Fruit fly (Drosophila melanogaster): ENCODE results near the gene CG14546.

Gene CG14546

DNA sequence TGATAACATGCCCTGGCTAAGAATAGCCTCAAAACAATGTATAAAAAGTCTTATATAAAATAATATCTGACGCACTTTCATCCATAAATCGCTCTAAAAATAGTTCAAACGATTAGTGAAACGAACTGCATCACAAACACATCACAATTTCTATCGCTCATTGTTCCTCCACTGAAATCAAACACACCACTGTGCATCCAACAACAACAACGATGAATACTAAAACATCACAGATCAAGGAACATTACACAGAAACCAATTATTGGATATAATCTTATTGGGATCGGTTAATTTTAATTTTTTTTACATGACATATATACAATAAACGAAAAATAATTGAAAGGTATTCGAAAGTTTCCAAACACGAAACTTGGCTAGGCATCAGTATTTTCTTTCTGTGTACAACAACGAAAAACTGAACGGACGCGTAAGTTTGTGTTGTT, 43.1 kb downstream of the CG14546 start (continued):
- peak; percentile 79 for TF ChIP-seq lab (GFP tag; optimal IDR thresholded peaks at IDR 0.05)
- peak; percentile 72 for TF ChIP-seq tio (GFP tag; optimal IDR thresholded peaks at IDR 0.05)
- TF ChIP-seq repo (GFP tag; optimal IDR thresholded peaks at IDR 0.05), result peak; percentile 5
- peak; percentile 67 for TF ChIP-seq slp2 (GFP tag; optimal IDR thresholded peaks at IDR 0.05)
- peak; percentile 53 for TF ChIP-seq pum (GFP tag; optimal IDR thresholded peaks at IDR 0.05)
- peak; percentile 40; the same call in 1 of the 2 replicates for TF ChIP-seq aop (GFP tag; IDR thresholded peaks at IDR 0.05)
- TF ChIP-seq bowl (GFP tag; IDR thresholded peaks at IDR 0.05), result 0 out of 2 replicates have a peak, but pooled peaks have one; percentile 43
- peak; percentile 48 for TF ChIP-seq zfh2 (GFP tag; optimal IDR thresholded peaks at IDR 0.05)
- TF ChIP-seq Dbx (GFP tag; IDR thresholded peaks at IDR 0.05), result no peak
- peak; percentile 72; the same call in 1 of the 2 replicates for TF ChIP-seq CG11247 (GFP tag; IDR thresholded peaks at IDR 0.05)
- TF ChIP-seq Awh (GFP tag; IDR thresholded peaks at IDR 0.05), result peak; percentile 88
- TF ChIP-seq Hand (GFP tag; optimal IDR thresholded peaks at IDR 0.05), result no peak
- TF ChIP-seq H15 (GFP tag; IDR thresholded peaks at IDR 0.05), result no peak; the same call in 2 of the 3 replicates
- TF ChIP-seq gfzf (GFP tag; optimal IDR thresholded peaks at IDR 0.05), result no peak
- TF ChIP-seq Gug (GFP tag; IDR thresholded peaks at IDR 0.05), result peak; percentile 67
- peak; percentile 36 for TF ChIP-seq Fer1 (GFP tag; optimal IDR thresholded peaks at IDR 0.05)
- peak; percentile 61; the same call in 2 of the 3 replicates for TF ChIP-seq CG11695 (GFP tag; IDR thresholded peaks at IDR 0.05)
- TF ChIP-seq Myb (GFP tag; optimal IDR thresholded peaks at IDR 0.05), result peak; percentile 29
- no peak for TF ChIP-seq br (optimal IDR thresholded peaks at IDR 0.05)
- no peak for TF ChIP-seq CG14860 (GFP tag; IDR thresholded peaks at IDR 0.05; ENCODE audit: partially characterized antibody)
- peak; percentile 66 for TF ChIP-seq esg (GFP tag; conservative IDR thresholded peaks at IDR 0.05)
- TF ChIP-seq nau (GFP tag; optimal IDR thresholded peaks at IDR 0.05), result peak; percentile 13
- no peak for TF ChIP-seq CG4404 (GFP tag; IDR thresholded peaks at IDR 0.05)
- TF ChIP-seq CG34224 (GFP tag; IDR thresholded peaks at IDR 0.05; ENCODE audit: partially characterized antibody), result no peak
- no peak for TF ChIP-seq CG13287 (GFP tag; IDR thresholded peaks at IDR 0.05; ENCODE audit: partially characterized antibody)
- TF ChIP-seq klu (GFP tag; IDR thresholded peaks at IDR 0.05), result peak; percentile 56; the same call in 1 of the 2 replicates
- no peak for TF ChIP-seq CG14965 (GFP tag; optimal IDR thresholded peaks at IDR 0.05; ENCODE audit: borderline replicate concordance)
- TF ChIP-seq CG8388 (GFP tag; optimal IDR thresholded peaks at IDR 0.05), result peak; percentile 77
- TF ChIP-seq CG3407 (GFP tag; optimal IDR thresholded peaks at IDR 0.05), result peak; percentile 37
- peak; percentile 68 for TF ChIP-seq mam (GFP tag; optimal IDR thresholded peaks at IDR 0.05)
- no peak for TF ChIP-seq CG3163 (GFP tag; optimal IDR thresholded peaks at IDR 0.05)
- TF ChIP-seq Ada2b (GFP tag; IDR thresholded peaks at IDR 0.05), result peak; percentile 80
- peak; percentile 32 for TF ChIP-seq org-1 (GFP tag; optimal IDR thresholded peaks at IDR 0.05)
- TF ChIP-seq CG1529 (GFP tag; optimal IDR thresholded peaks at IDR 0.05), result peak; percentile 63
- TF ChIP-seq eyg (GFP tag; optimal IDR thresholded peaks at IDR 0.05), result peak; percentile 63
- peak; percentile 84 for TF ChIP-seq Oli (tag; optimal IDR thresholded peaks at IDR 0.05)
- TF ChIP-seq MESR4 (GFP tag; optimal IDR thresholded peaks at IDR 0.05), result peak; percentile 18
- peak; percentile 41 for TF ChIP-seq sd (tag; optimal IDR thresholded peaks at IDR 0.05)
- peak; percentile 58; the same call in 1 of the 2 replicates for TF ChIP-seq E2f2 (GFP tag; IDR thresholded peaks at IDR 0.05)
- TF ChIP-seq ind (GFP tag; optimal IDR thresholded peaks at IDR 0.05), result peak; percentile 77
- no peak for TF ChIP-seq disco-r (GFP tag; optimal IDR thresholded peaks at IDR 0.05)
- TF ChIP-seq HmgZ (tag; optimal IDR thresholded peaks at IDR 0.05), result peak; percentile 52
- TF ChIP-seq Dll (GFP tag; IDR thresholded peaks at IDR 0.05; ENCODE audit: partially characterized antibody), result no peak
- peak; percentile 48 for TF ChIP-seq Atf3 (GFP tag; optimal IDR thresholded peaks at IDR 0.05)
- TF ChIP-seq CG15269 (tag; optimal IDR thresholded peaks at IDR 0.05), result peak; percentile 85
- peak; percentile 85 for TF ChIP-seq gem (tag; optimal IDR thresholded peaks at IDR 0.05)
- no peak for TF ChIP-seq Dfd (GFP tag; optimal IDR thresholded peaks at IDR 0.05)
- TF ChIP-seq HLH4C (GFP tag; IDR thresholded peaks at IDR 0.05; ENCODE audit: partially characterized antibody), result no peak
- TF ChIP-seq Doc2 (GFP tag; IDR thresholded peaks at IDR 0.05), result no peak
- TF ChIP-seq Sox102F (GFP tag; optimal IDR thresholded peaks at IDR 0.05), result peak; percentile 89
- TF ChIP-seq CG4360 (GFP tag; IDR thresholded peaks at IDR 0.05), result no peak; the same call in 1 of the 2 replicates

All from whole organism, embryonic.